Fruit fly (Drosophila melanogaster): ENCODE measurements around the gene gcm2.

Gene gcm2

dm6 chr2L:9613006-9613690 lies 4.8 kb downstream of the gcm2 start, which contains the start of gene Trx2 (continued):
- no peak for TF ChIP-seq en (GFP tag; optimal IDR thresholded peaks at IDR 0.05)
- TF ChIP-seq chn (GFP tag; optimal IDR thresholded peaks at IDR 0.05): no peak
- no peak for TF ChIP-seq CG8944 (GFP tag; optimal IDR thresholded peaks at IDR 0.05)
- peak in 1 of 3 experiments; percentile 31 for TF ChIP-seq lola (GFP tag; optimal IDR thresholded peaks at IDR 0.05)
- peak; percentile 46 for TF ChIP-seq Fer1 (GFP tag; optimal IDR thresholded peaks at IDR 0.05)
- TF ChIP-seq D19B (GFP tag; optimal IDR thresholded peaks at IDR 0.05): no peak
- TF ChIP-seq H15 (GFP tag; IDR thresholded peaks at IDR 0.05): no peak
- no peak for TF ChIP-seq ken (GFP tag; IDR thresholded peaks at IDR 0.05)
- no peak for TF ChIP-seq Spps (tag; optimal IDR thresholded peaks at IDR 0.05)
- TF ChIP-seq Hr78 (GFP tag; optimal IDR thresholded peaks at IDR 0.05): peak in 1 of 2 experiments; percentile 99
- TF ChIP-seq CG3163 (GFP tag; optimal IDR thresholded peaks at IDR 0.05): no peak
- TF ChIP-seq Nf-YA (GFP tag; IDR thresholded peaks at IDR 0.05): peak; percentile 8; the same call in 1 of the 2 replicates
- TF ChIP-seq CG31388 (GFP tag; optimal IDR thresholded peaks at IDR 0.05): no peak
- TF ChIP-seq CG2875 (GFP tag; optimal IDR thresholded peaks at IDR 0.05): no peak
- no peak for TF ChIP-seq Antp (GFP tag; optimal IDR thresholded peaks at IDR 0.05)
- no peak for TF ChIP-seq trem (tag; optimal IDR thresholded peaks at IDR 0.05)
- TF ChIP-seq CG11695 (GFP tag; IDR thresholded peaks at IDR 0.05): no peak
- TF ChIP-seq her (GFP tag; optimal IDR thresholded peaks at IDR 0.05): peak; percentile 13
- TF ChIP-seq HmgZ (tag; optimal IDR thresholded peaks at IDR 0.05): peak; percentile 12
- no peak for TF ChIP-seq CG11093 (GFP tag; IDR thresholded peaks at IDR 0.05)
- TF ChIP-seq Atf6 (GFP tag; IDR thresholded peaks at IDR 0.05): peak; percentile 51; the same call in 1 of the 2 replicates
- no peak for TF ChIP-seq CG4854 (GFP tag; optimal IDR thresholded peaks at IDR 0.05)
- no peak for TF ChIP-seq Abd-B (GFP tag; optimal IDR thresholded peaks at IDR 0.05)
- peak; percentile 60; the same call in 2 of the 3 replicates for TF ChIP-seq ci (GFP tag; IDR thresholded peaks at IDR 0.05)
- TF ChIP-seq ERR (GFP tag; optimal IDR thresholded peaks at IDR 0.05): no peak
- TF ChIP-seq Eip74EF (GFP tag; optimal IDR thresholded peaks at IDR 0.05): peak in 1 of 2 experiments; percentile 34
- no peak for TF ChIP-seq tll (GFP tag; optimal IDR thresholded peaks at IDR 0.05)
- no peak for TF ChIP-seq stwl (tag; optimal IDR thresholded peaks at IDR 0.05)
- TF ChIP-seq lilli (GFP tag; optimal IDR thresholded peaks at IDR 0.05): peak; percentile 23
- TF ChIP-seq CG8089 (GFP tag; optimal IDR thresholded peaks at IDR 0.05): no peak
- no peak for TF ChIP-seq CG10654 (GFP tag; optimal IDR thresholded peaks at IDR 0.05)
- peak; percentile 18 for TF ChIP-seq cwo (GFP tag; optimal IDR thresholded peaks at IDR 0.05)
- TF ChIP-seq ap (GFP tag; IDR thresholded peaks at IDR 0.05): no peak
- TF ChIP-seq gsb (GFP tag; IDR thresholded peaks at IDR 0.05): no peak
- TF ChIP-seq CG12219 (GFP tag; optimal IDR thresholded peaks at IDR 0.05): peak; percentile 3
- no peak for TF ChIP-seq CG9437 (GFP tag; optimal IDR thresholded peaks at IDR 0.05)
- TF ChIP-seq Bteb2 (GFP tag; optimal IDR thresholded peaks at IDR 0.05): no peak
- TF ChIP-seq toy (GFP tag; IDR thresholded peaks at IDR 0.05): no peak
- no peak for TF ChIP-seq CG10209 (GFP tag; optimal IDR thresholded peaks at IDR 0.05)
- TF ChIP-seq sc (optimal IDR thresholded peaks at IDR 0.05): no peak
- TF ChIP-seq sc (GFP tag; optimal IDR thresholded peaks at IDR 0.05): no peak
- TF ChIP-seq tgo (GFP tag; IDR thresholded peaks at IDR 0.05): no peak
- no peak for TF ChIP-seq CG10147 (GFP tag; optimal IDR thresholded peaks at IDR 0.05)
- TF ChIP-seq Hr39 (optimal IDR thresholded peaks at IDR 0.05): no peak
- no peak for TF ChIP-seq peb (GFP tag; IDR thresholded peaks at IDR 0.05)
- TF ChIP-seq CrebB (tag; optimal IDR thresholded peaks at IDR 0.05): no peak
- TF ChIP-seq cato (GFP tag; optimal IDR thresholded peaks at IDR 0.05; ENCODE audit: borderline replicate concordance): no peak
- TF ChIP-seq CG6765 (GFP tag; optimal IDR thresholded peaks at IDR 0.05): peak; percentile 81
- no peak for TF ChIP-seq esg (GFP tag; conservative IDR thresholded peaks at IDR 0.05)
- no peak for TF ChIP-seq usp (GFP tag; optimal IDR thresholded peaks at IDR 0.05)
- TF ChIP-seq CG32772 (GFP tag; IDR thresholded peaks at IDR 0.05): no peak

Measured in whole organism, embryonic.